Fruit fly (Drosophila melanogaster) whole organism, pupa: Measurements from ENCODE around the gene drl.
A peak's percentile ranks its signal among the peaks of the same experiment; 100 is the strongest.

Experiments
- CG10348 ChIP-seq: fragments of 200-800 bp; sonication (Bioruptor generic); IDR thresholded peaks from 2 replicates; pipeline ENCODE4 v1.3.6; 2022; ENCODE audit warnings: missing biosample characterization, missing genetic modification characterization
- CG12605 ChIP-seq: fragments of 200-800 bp; sonication (Bioruptor generic); IDR thresholded peaks from 2 replicates; pipeline ENCODE4 v1.3.6; 2022; ENCODE audit warnings: missing biosample characterization, missing genetic modification characterization
- CG13204 ChIP-seq: fragments of 200-800 bp; sonication (Bioruptor generic); optimal IDR thresholded peaks from 2 replicates; lab custom pipeline; 2018; ENCODE audit warnings: missing biosample characterization, mild to moderate bottlenecking, missing genetic modification characterization, moderate library complexity
- CG14655 ChIP-seq: fragments of 200-800 bp; sonication (Bioruptor generic); optimal IDR thresholded peaks from 3 replicates; lab custom pipeline; 2017; ENCODE audit warnings: mild to moderate bottlenecking, missing biosample characterization, missing genetic modification reagents, missing genetic modification characterization
- CG15710 ChIP-seq: fragments of 200-800 bp; sonication (Bioruptor generic); optimal IDR thresholded peaks from 2 replicates; lab custom pipeline; 2018; ENCODE audit warnings: missing biosample characterization, mild to moderate bottlenecking, missing genetic modification characterization, moderate library complexity
- CG17806 ChIP-seq: fragments of 200-800 bp; sonication (Bioruptor generic); optimal IDR thresholded peaks from 2 replicates; lab custom pipeline; 2018; ENCODE audit warnings: missing biosample characterization, mild to moderate bottlenecking, missing genetic modification characterization, moderate library complexity
- CG32121 ChIP-seq: fragments of 200-800 bp; sonication (Bioruptor generic); IDR thresholded peaks from 2 replicates; pipeline ENCODE4 v1.3.6; 2022; ENCODE audit warnings: missing biosample characterization, missing genetic modification characterization
- CG34367 ChIP-seq: fragments of 200-800 bp; sonication (Bioruptor generic); optimal IDR thresholded peaks from 2 replicates; lab custom pipeline; 2018; ENCODE audit warnings: missing biosample characterization, mild to moderate bottlenecking, missing genetic modification characterization
- CG4496 ChIP-seq: fragments of 200-800 bp; sonication (Bioruptor generic); IDR thresholded peaks from 3 replicates; pipeline ENCODE4 v1.3.6; 2022; ENCODE audit warnings: missing biosample characterization, missing genetic modification characterization
- CG8159 ChIP-seq: fragments of 200-800 bp; sonication (Bioruptor generic); optimal IDR thresholded peaks from 3 replicates; lab custom pipeline; 2018; ENCODE audit warnings: missing biosample characterization, mild to moderate bottlenecking, missing genetic modification characterization, moderate library complexity
- CG8301 ChIP-seq: fragments of 200-800 bp; sonication (Bioruptor generic); optimal IDR thresholded peaks from 2 replicates; lab custom pipeline; 2018; ENCODE audit warnings: missing biosample characterization, mild to moderate bottlenecking, missing genetic modification characterization
- CG9948 ChIP-seq: fragments of 200-800 bp; sonication (Bioruptor generic); optimal IDR thresholded peaks from 2 replicates; lab custom pipeline; 2018; ENCODE audit warnings: missing biosample characterization, mild to moderate bottlenecking, missing genetic modification characterization, moderate library complexity
- D1 ChIP-seq: fragments of 200-800 bp; sonication (Bioruptor generic); optimal IDR thresholded peaks from 2 replicates; lab custom pipeline; 2018; ENCODE audit warnings: missing biosample characterization, mild to moderate bottlenecking, missing genetic modification characterization, moderate library complexity
- EcR ChIP-seq: fragments of 200-800 bp; sonication (Bioruptor generic); optimal IDR thresholded peaks from 3 replicates; lab custom pipeline; 2019; ENCODE audit warnings: missing biosample characterization, missing genetic modification characterization, mild to moderate bottlenecking, moderate library complexity, missing genetic modification reagents
- Ets98B ChIP-seq: fragments of 200-800 bp; sonication (Bioruptor generic); IDR thresholded peaks from 2 replicates; pipeline ENCODE4 v1.3.6; 2022; ENCODE audit warnings: missing biosample characterization, missing genetic modification characterization
- Pif1A ChIP-seq: fragments of 200-800 bp; sonication (Bioruptor generic); optimal IDR thresholded peaks from 3 replicates; lab custom pipeline; 2016; ENCODE audit warnings: missing biosample characterization, missing genetic modification characterization
- Pif1B ChIP-seq: fragments of 200-800 bp; sonication (Bioruptor generic); optimal IDR thresholded peaks from 3 replicates; lab custom pipeline; 2016; ENCODE audit warnings: missing biosample characterization, missing genetic modification characterization
- Snoo ChIP-seq: fragments of 200-800 bp; sonication (Bioruptor generic); optimal IDR thresholded peaks from 3 replicates; lab custom pipeline; 2017; ENCODE audit warnings: missing biosample characterization, mild to moderate bottlenecking, missing genetic modification characterization, inconsistent platforms
- fd96Ca ChIP-seq: fragments of 200-800 bp; sonication (Bioruptor generic); IDR thresholded peaks from 3 replicates; pipeline ENCODE4 v1.3.6; 2022; ENCODE audit warnings: missing biosample characterization, missing genetic modification characterization
- gl ChIP-seq: fragments of 200-800 bp; sonication (Bioruptor generic); optimal IDR thresholded peaks from 2 replicates; lab custom pipeline; 2018; ENCODE audit warnings: missing biosample characterization, mild to moderate bottlenecking, missing genetic modification characterization
- rn ChIP-seq: fragments of 200-800 bp; sonication (Bioruptor generic); IDR thresholded peaks from 2 replicates; pipeline ENCODE4 v1.3.6; 2022; ENCODE audit warnings: missing biosample characterization, missing genetic modification characterization

The drl gene

DNA sequence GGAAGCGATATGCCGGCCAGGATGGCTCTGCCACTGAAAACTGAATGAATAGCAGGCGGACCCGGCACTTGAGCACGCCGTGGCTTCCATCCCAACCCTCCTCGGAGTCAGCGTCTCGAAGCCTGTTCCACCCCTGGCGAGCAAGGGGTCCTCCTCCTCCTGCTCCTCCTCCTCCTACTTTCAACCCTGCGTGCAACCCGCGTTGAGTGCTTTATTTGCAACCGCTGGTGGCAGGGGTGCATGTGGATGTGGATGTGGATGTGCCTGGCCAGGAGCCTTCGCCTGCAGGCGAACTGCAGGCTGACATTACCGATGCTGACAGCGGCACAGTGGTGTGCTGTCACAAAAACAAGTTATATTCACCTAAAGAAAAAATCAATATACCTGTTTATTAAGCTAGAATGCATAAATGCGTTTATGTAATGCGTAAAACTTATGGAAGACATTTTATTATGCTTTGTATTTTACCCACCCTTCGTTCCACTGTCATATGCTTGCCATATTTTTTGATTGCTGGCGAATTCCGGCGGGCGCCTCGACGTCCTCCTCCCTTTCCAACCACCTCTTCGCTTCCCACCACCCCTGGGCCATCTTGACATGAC lies 6.4 kb downstream of the drl start:
- TF ChIP-seq CG17806 (peak; percentile 84), CG12605 (GFP tag; lab: Robert Waterston, UW) (peak; percentile 55), CG8301 (peak; percentile 64), Ets98B (GFP tag; lab: Robert Waterston, UW) (peak; percentile 42; the same call in 1 of the 2 replicates), CG8159 (tag; lab: Kevin White, UChicago) (peak; percentile 89), gl (peak; percentile 75), rn (peak; percentile 65), CG13204 (GFP tag; lab: Kevin White, UChicago) (peak; percentile 70), CG10348 (GFP tag; lab: Robert Waterston, UW) (no peak), CG9948 (tag; lab: Kevin White, UChicago) (peak; percentile 80), D1 (peak; percentile 1), Pif1A (GFP tag; lab: Kevin White, UChicago) (peak; percentile 85), EcR (no peak), fd96Ca (GFP tag; lab: Robert Waterston, UW) (peak; percentile 71; the same call in 2 of the 3 replicates), CG32121 (GFP tag; lab: Robert Waterston, UW) (peak; percentile 35; the same call in 1 of the 2 replicates), CG4496 (peak; percentile 86), CG34367 (tag; lab: Kevin White, UChicago) (peak; percentile 81), CG15710 (tag; lab: Kevin White, UChicago) (peak; percentile 84), Pif1B (GFP tag; lab: Kevin White, UChicago) (peak; percentile 78), Snoo (tag; lab: Kevin White, UChicago) (peak; percentile 84), CG14655 (GFP tag; lab: Kevin White, UChicago) (peak; percentile 69)

- TF ChIP-seq CG32121 (GFP tag; lab: Robert Waterston, UW) = no peak
- TF ChIP-seq CG17806 = no peak
- TF ChIP-seq gl = no peak
- no peak for TF ChIP-seq CG4496
- no peak for TF ChIP-seq Pif1A (GFP tag; lab: Kevin White, UChicago)
- no peak for TF ChIP-seq fd96Ca (GFP tag; lab: Robert Waterston, UW)
- TF ChIP-seq, all 21 proteins: peak for 0
These were observed 8.3 kb downstream of the drl start for dm6 chr2L:19198402-19198801.

dm6 chr2L:19200211-19200610 lies 10.1 kb downstream of the drl start:
- TF ChIP-seq CG15710 (tag; lab: Kevin White, UChicago) (peak; percentile 43), Pif1B (GFP tag; lab: Kevin White, UChicago) (peak; percentile 35), CG17806 (peak; percentile 56), CG8301 (peak; percentile 17), CG10348 (GFP tag; lab: Robert Waterston, UW) (no peak), CG8159 (tag; lab: Kevin White, UChicago) (peak; percentile 60), D1 (no peak), CG32121 (GFP tag; lab: Robert Waterston, UW) (no peak), CG4496 (0 out of 3 replicates have a peak, but pooled peaks have one; percentile 6), Pif1A (GFP tag; lab: Kevin White, UChicago) (peak; percentile 46), CG34367 (tag; lab: Kevin White, UChicago) (peak; percentile 10), CG14655 (GFP tag; lab: Kevin White, UChicago) (peak; percentile 44), gl (no peak), CG9948 (tag; lab: Kevin White, UChicago) (peak; percentile 22), EcR (no peak), fd96Ca (GFP tag; lab: Robert Waterston, UW) (no peak)

- TF ChIP-seq EcR (no peak), gl (no peak), CG13204 (GFP tag; lab: Kevin White, UChicago) (no peak), CG17806 (peak; percentile 74), fd96Ca (GFP tag; lab: Robert Waterston, UW) (peak; percentile 38; the same call in 1 of the 3 replicates), CG9948 (tag; lab: Kevin White, UChicago) (peak; percentile 69), CG12605 (GFP tag; lab: Robert Waterston, UW) (peak; percentile 60), CG8301 (peak; percentile 69), CG8159 (tag; lab: Kevin White, UChicago) (peak; percentile 67), D1 (no peak), CG32121 (GFP tag; lab: Robert Waterston, UW) (peak; percentile 62; the same call in 1 of the 2 replicates), rn (peak; percentile 41; the same call in 1 of the 2 replicates), CG4496 (peak; percentile 73), CG34367 (tag; lab: Kevin White, UChicago) (peak; percentile 60), CG10348 (GFP tag; lab: Robert Waterston, UW) (no peak), Pif1B (GFP tag; lab: Kevin White, UChicago) (peak; percentile 70), CG15710 (tag; lab: Kevin White, UChicago) (peak; percentile 52), Snoo (tag; lab: Kevin White, UChicago) (peak; percentile 30), CG14655 (GFP tag; lab: Kevin White, UChicago) (peak; percentile 81), Ets98B (GFP tag; lab: Robert Waterston, UW) (peak; percentile 73), Pif1A (GFP tag; lab: Kevin White, UChicago) (peak; percentile 52)
- TF ChIP-seq, all 21 proteins: peak for 16
These were observed 11.7 kb downstream of the drl start for dm6 chr2L:19201841-19202240.

- no peak for TF ChIP-seq Ets98B (GFP tag; lab: Robert Waterston, UW)
- peak; percentile 22 for TF ChIP-seq CG13204 (GFP tag; lab: Kevin White, UChicago)
These were observed 14.4 kb downstream of the drl start for dm6 chr2L:19204546-19204945.

- TF ChIP-seq Snoo (tag; lab: Kevin White, UChicago) (no peak), Pif1A (GFP tag; lab: Kevin White, UChicago) (no peak), CG15710 (tag; lab: Kevin White, UChicago) (no peak), CG8301 (no peak), Ets98B (GFP tag; lab: Robert Waterston, UW) (no peak), CG12605 (GFP tag; lab: Robert Waterston, UW) (no peak), CG10348 (GFP tag; lab: Robert Waterston, UW) (no peak), CG9948 (tag; lab: Kevin White, UChicago) (no peak), rn (no peak), CG14655 (GFP tag; lab: Kevin White, UChicago) (no peak), D1 (no peak), CG32121 (GFP tag; lab: Robert Waterston, UW) (no peak), EcR (no peak), CG4496 (no peak), gl (no peak), fd96Ca (GFP tag; lab: Robert Waterston, UW) (no peak), CG8159 (tag; lab: Kevin White, UChicago) (no peak), CG17806 (no peak)
- TF ChIP-seq, all 21 proteins: peak for 0
These were observed 18.7 kb downstream of the drl start for dm6 chr2L:19208874-19209273.
